Worm (Caenorhabditis elegans): ENCODE results near the gene T01H3.5.
A peak's percentile ranks its signal among the peaks of the same experiment; 100 is the strongest.

T01H3.5 gene

DNA sequence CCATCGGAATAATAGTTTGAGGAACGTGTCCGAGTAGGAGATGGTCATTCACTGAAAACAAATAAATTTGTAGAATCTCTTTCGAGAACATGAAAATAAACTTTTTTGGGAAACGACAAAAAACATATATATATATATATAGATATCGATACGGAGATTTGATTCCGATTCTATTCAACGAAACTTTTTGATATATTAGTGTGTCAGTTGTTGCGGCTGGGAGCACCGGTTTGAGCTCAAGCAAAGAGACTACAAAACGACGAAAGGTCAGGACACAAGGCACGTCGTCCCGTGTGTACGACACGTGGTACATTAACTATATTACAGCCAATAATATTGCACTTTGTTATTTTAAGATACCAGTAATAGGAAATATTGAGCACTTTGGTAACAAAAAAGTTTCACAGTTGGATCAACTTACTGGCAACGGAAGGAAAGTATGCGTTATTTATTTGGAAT lies 28.2 kb downstream of the T01H3.5 start, which contains the start of gene best-23:
Gene best-23, minus strand, starts transcription at position 51 of the 459 bp plus-strand sequence.
- TF ChIP-seq tlp-1 (tag; optimal IDR thresholded peaks at IDR 0.05) = no peak
- TF ChIP-seq rnt-1 (tag; optimal IDR thresholded peaks at IDR 0.05) = peak; percentile 63
- TF ChIP-seq snu-23 (GFP tag; optimal IDR thresholded peaks at IDR 0.05) = peak; percentile 28
- TF ChIP-seq ets-5 (GFP tag; IDR thresholded peaks at IDR 0.05) = no peak
- TF ChIP-seq ztf-4 (tag; optimal IDR thresholded peaks at IDR 0.05) = peak; percentile 36
- peak; percentile 61 for TF ChIP-seq nhr-19 (GFP tag; conservative IDR thresholded peaks at IDR 0.05)
- peak; percentile 44 for TF ChIP-seq nhr-20 (tag; optimal IDR thresholded peaks at IDR 0.05)
- no peak for TF ChIP-seq jun-1 (tag; optimal IDR thresholded peaks at IDR 0.05)
- TF ChIP-seq nhr-71 (tag; optimal IDR thresholded peaks at IDR 0.05) = peak; percentile 76
- peak; percentile 2 to 26 for TF ChIP-seq lsy-2 (tag; optimal IDR thresholded peaks at IDR 0.05)
- TF ChIP-seq lin-14 (GFP tag; optimal IDR thresholded peaks at IDR 0.05) = peak; percentile 66

DNA sequence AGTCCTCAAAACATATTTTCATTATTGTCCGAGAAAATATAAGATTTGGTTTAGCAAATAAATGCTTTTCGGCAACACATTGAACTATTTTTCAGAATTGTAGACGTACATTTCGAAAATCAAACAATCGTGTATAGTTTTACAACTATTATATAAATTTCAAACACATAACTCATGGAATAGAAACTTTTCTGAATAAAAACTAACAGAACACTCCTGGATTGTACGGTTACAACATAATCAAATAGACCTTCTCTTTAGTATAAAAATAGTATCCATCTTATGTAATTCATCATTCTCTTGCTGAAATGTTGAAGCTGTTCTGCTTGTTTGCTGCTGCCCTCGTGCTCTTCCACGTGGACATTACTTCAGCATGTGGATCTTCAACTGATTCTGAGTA lies 31.6 kb downstream of the T01H3.5 start, which contains the start of gene ZK675.4:
Gene ZK675.4, plus strand, starts transcription at position 301 of the 400 bp plus-strand sequence.
- TF ChIP-seq ceh-63 (GFP tag; optimal IDR thresholded peaks at IDR 0.05) (no peak), tbx-2 (tag; optimal IDR thresholded peaks at IDR 0.05) (no peak), F16B12.6 (tag; optimal IDR thresholded peaks at IDR 0.05) (no peak), nhr-12 (tag; optimal IDR thresholded peaks at IDR 0.05) (no peak), mef-2 (tag; optimal IDR thresholded peaks at IDR 0.05) (no peak), nhr-84 (tag; optimal IDR thresholded peaks at IDR 0.05) (no peak), unc-62 (GFP tag; optimal IDR thresholded peaks at IDR 0.05) (no peak), unc-30 (tag; optimal IDR thresholded peaks at IDR 0.05) (no peak), rnt-1 (tag; optimal IDR thresholded peaks at IDR 0.05) (no peak), ztf-11 (tag; optimal IDR thresholded peaks at IDR 0.05) (no peak), C04F5.9 (tag; optimal IDR thresholded peaks at IDR 0.05) (no peak), aha-1 (tag; optimal IDR thresholded peaks at IDR 0.05) (no peak), pax-3 (tag; optimal IDR thresholded peaks at IDR 0.05) (no peak), alr-1 (tag; optimal IDR thresholded peaks at IDR 0.05; ENCODE audit: borderline replicate concordance) (no peak), unc-86 (tag; optimal IDR thresholded peaks at IDR 0.05) (no peak), swsn-7 (tag; optimal IDR thresholded peaks at IDR 0.05) (no peak)

DNA sequence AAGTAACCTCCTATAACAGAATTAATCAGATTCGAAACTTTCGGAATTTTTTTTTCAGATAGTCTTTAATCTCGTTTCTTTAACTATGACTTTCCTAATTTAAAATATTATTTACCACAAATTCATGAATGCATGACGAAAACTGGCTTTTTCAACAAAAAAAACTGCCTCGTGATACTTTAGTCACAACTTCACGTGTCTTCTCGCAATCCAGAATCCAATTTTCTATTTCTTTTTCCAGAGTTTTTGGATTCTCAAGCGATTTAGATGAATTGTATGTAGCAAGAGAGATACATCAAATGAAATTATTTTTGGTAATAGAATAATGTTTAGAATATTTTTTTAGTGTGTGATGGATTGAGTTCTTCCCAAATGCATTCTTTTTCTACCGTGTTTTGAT lies 40.8 kb downstream of the T01H3.5 start:
- no peak for TF ChIP-seq mdl-1 (tag; optimal IDR thresholded peaks at IDR 0.05)
- no peak for TF ChIP-seq ztf-11 (tag; optimal IDR thresholded peaks at IDR 0.05)
- TF ChIP-seq ceh-63 (GFP tag; optimal IDR thresholded peaks at IDR 0.05) = peak; percentile 44
- TF ChIP-seq blmp-1 (tag; optimal IDR thresholded peaks at IDR 0.05) = no peak
- TF ChIP-seq nhr-71 (tag; optimal IDR thresholded peaks at IDR 0.05) = peak; percentile 27
- TF ChIP-seq alr-1 (tag; optimal IDR thresholded peaks at IDR 0.05; ENCODE audit: borderline replicate concordance) = no peak
- TF ChIP-seq lin-14 (GFP tag; optimal IDR thresholded peaks at IDR 0.05) = peak; percentile 56
- no peak for TF ChIP-seq vab-15 (tag; optimal IDR thresholded peaks at IDR 0.05)
- no peak for TF ChIP-seq nhr-19 (GFP tag; conservative IDR thresholded peaks at IDR 0.05)
- TF ChIP-seq nhr-90 (tag; optimal IDR thresholded peaks at IDR 0.05; ENCODE audit: poor library complexity) = no peak
- no peak for TF ChIP-seq sox-4 (tag; optimal IDR thresholded peaks at IDR 0.05)
- no peak for TF ChIP-seq F16B12.6 (tag; optimal IDR thresholded peaks at IDR 0.05)
- no peak for TF ChIP-seq lsy-2 (tag; optimal IDR thresholded peaks at IDR 0.05)
- no peak for TF ChIP-seq fkh-8 (tag; optimal IDR thresholded peaks at IDR 0.05)
- no peak for TF ChIP-seq nhr-237 (tag; optimal IDR thresholded peaks at IDR 0.05)
- no peak for TF ChIP-seq pag-3 (tag; optimal IDR thresholded peaks at IDR 0.05; ENCODE audit: borderline replicate concordance, insufficient read depth)
- no peak for TF ChIP-seq zag-1 (tag; optimal IDR thresholded peaks at IDR 0.05)
- no peak for TF ChIP-seq nhr-12 (tag; optimal IDR thresholded peaks at IDR 0.05)
- TF ChIP-seq ztf-4 (tag; optimal IDR thresholded peaks at IDR 0.05) = no peak
- no peak for TF ChIP-seq isw-1 (GFP tag; IDR thresholded peaks at IDR 0.05)
- no peak for TF ChIP-seq nhr-20 (tag; optimal IDR thresholded peaks at IDR 0.05)
- no peak for TF ChIP-seq zip-4 (GFP tag; optimal IDR thresholded peaks at IDR 0.05)

Measured in whole organism, L1 larva.